Worm (Caenorhabditis elegans) whole organism, L4 larva: ENCODE measurements around the gene R05G9.1.

Source experiments
- F10B5.3 ChIP-seq: sonication (generic microtip); optimal IDR thresholded peaks from 2 replicates; lab custom pipeline; 2016; ENCODE audit warnings: mild to moderate bottlenecking, missing genetic modification characterization, missing compliant biosample characterization
- F26F4.8 ChIP-seq: fragments of 200-800 bp; sonication (Bioruptor generic); conservative IDR thresholded peaks from 2 replicates; pipeline ENCODE4 v1.3.6; 2022; ENCODE audit warnings: missing genetic modification characterization, missing compliant biosample characterization
- F44E2.7 ChIP-seq: fragments of 200-800 bp; sonication (Bioruptor generic); IDR thresholded peaks from 2 replicates; pipeline ENCODE4 v2.1.2; 2022; ENCODE audit warnings: missing genetic modification characterization, missing compliant biosample characterization
- T20F7.1 ChIP-seq: fragments of 200-800 bp; sonication (Bioruptor generic); optimal IDR thresholded peaks from 2 replicates; lab custom pipeline; 2018; ENCODE audit warnings: mild to moderate bottlenecking, missing genetic modification characterization, missing compliant biosample characterization
- T26A8.4 ChIP-seq: fragments of 200-800 bp; sonication (Bioruptor generic); IDR thresholded peaks from 2 replicates; pipeline ENCODE4 v1.3.6; 2022; ENCODE audit warnings: missing genetic modification characterization, missing compliant biosample characterization
- Y105C5A.15 ChIP-seq: fragments of 200-800 bp; sonication (Bioruptor generic); IDR thresholded peaks from 2 replicates; pipeline ENCODE4 v1.3.6; 2022; ENCODE audit warnings: missing genetic modification characterization, missing compliant biosample characterization
- Y48G9A.11 ChIP-seq: fragments of 200-800 bp; sonication (Bioruptor generic); IDR thresholded peaks from 2 replicates; pipeline ENCODE4 v1.3.6; 2022; ENCODE audit warnings: missing genetic modification reagents, missing genetic modification characterization, missing compliant biosample characterization
- ZK337.2 ChIP-seq: fragments of 200-800 bp; sonication (Bioruptor generic); IDR thresholded peaks from 2 replicates; pipeline ENCODE4 v1.3.6; 2022; ENCODE audit warnings: missing genetic modification reagents, missing genetic modification characterization, missing compliant biosample characterization
- ZK546.5 ChIP-seq, 2 experiments: sonication (generic microtip); optimal IDR thresholded peaks; 2 replicates each; lab custom pipeline; 2017; ENCODE audit warnings: missing biosample characterization in 2 of 2, missing genetic modification characterization in 2 of 2
- ama-1 ChIP-seq: fragments of 150-350 bp; optimal IDR thresholded peaks from 2 replicates; lab custom pipeline; 2014; ENCODE audit warnings: inconsistent platforms, mixed read lengths
- attf-4 ChIP-seq: sonication (generic microtip); optimal IDR thresholded peaks from 3 replicates; lab custom pipeline; 2017; ENCODE audit warnings: missing biosample characterization, missing genetic modification characterization
- ceh-20 ChIP-seq: fragments of 200-800 bp; sonication (Bioruptor generic); IDR thresholded peaks from 2 replicates; pipeline ENCODE4 v1.3.6; 2022; ENCODE audit warnings: missing genetic modification reagents, missing genetic modification characterization, missing compliant biosample characterization
- ceh-28 ChIP-seq: fragments of 150-350 bp; optimal IDR thresholded peaks from 2 replicates; lab custom pipeline; 2014; ENCODE audit warnings: missing biosample characterization, missing genetic modification reagents, missing genetic modification characterization
- ceh-32 ChIP-seq: sonication (generic microtip); optimal IDR thresholded peaks from 2 replicates; lab custom pipeline; 2016; ENCODE audit warnings: mild to moderate bottlenecking, missing genetic modification characterization, missing compliant biosample characterization; ENCODE audit not compliant: poor library complexity
- daf-12 ChIP-seq: fragments of 150-350 bp; optimal IDR thresholded peaks from 2 replicates; lab custom pipeline; 2014; ENCODE audit warnings: missing biosample characterization, missing genetic modification reagents, missing genetic modification characterization
- daf-16 ChIP-seq, 3 experiments: sonication (generic microtip); optimal IDR thresholded peaks; 2 replicates each; lab custom pipeline; 2016 to 2017; ENCODE audit warnings: missing genetic modification characterization in 3 of 3, missing genetic modification reagents in 3 of 3, mild to moderate bottlenecking in 2 of 3, missing compliant biosample characterization in 2 of 3, missing biosample characterization in 1 of 3, moderate library complexity in 1 of 3
- daf-19 ChIP-seq: fragments of 200-800 bp; sonication (Bioruptor generic); conservative IDR thresholded peaks from 2 replicates; pipeline ENCODE4 v1.3.6; 2022; ENCODE audit warnings: missing genetic modification characterization, missing compliant biosample characterization
- dmd-9 ChIP-seq: fragments of 200-800 bp; sonication (Bioruptor generic); IDR thresholded peaks from 2 replicates; pipeline ENCODE4 v1.3.6; 2022; ENCODE audit warnings: missing genetic modification reagents, missing genetic modification characterization, missing compliant biosample characterization
- dpl-1 ChIP-seq: fragments of 150-350 bp; optimal IDR thresholded peaks from 2 replicates; lab custom pipeline; 2014; ENCODE audit warnings: missing biosample characterization, missing genetic modification reagents, missing genetic modification characterization
- hif-1 ChIP-seq, 2 experiments: sonication (generic microtip); optimal IDR thresholded peaks; 2 replicates each; lab custom pipeline; 2016 to 2017; ENCODE audit warnings: missing compliant biosample characterization in 2 of 2, missing genetic modification characterization in 2 of 2, missing genetic modification reagents in 2 of 2, missing genotype in 2 of 2, mild to moderate bottlenecking in 1 of 2
- hlh-11 ChIP-seq: fragments of 200-800 bp; sonication (Bioruptor generic); optimal IDR thresholded peaks from 2 replicates; lab custom pipeline; 2018; ENCODE audit warnings: mild to moderate bottlenecking, missing genetic modification characterization, missing compliant biosample characterization
- lim-7 ChIP-seq: fragments of 200-800 bp; sonication (Bioruptor generic); IDR thresholded peaks from 2 replicates; pipeline ENCODE4 v1.3.6; 2022; ENCODE audit warnings: missing genetic modification characterization, missing compliant biosample characterization
- lin-15B ChIP-seq: fragments of 150-350 bp; sonication (generic microtip); optimal IDR thresholded peaks from 3 replicates; lab custom pipeline; 2014; ENCODE audit warnings: missing biosample characterization, missing genetic modification characterization
- lin-29 ChIP-seq: fragments of 200-800 bp; sonication (Bioruptor generic); IDR thresholded peaks from 2 replicates; pipeline ENCODE4 v1.3.6; 2022; ENCODE audit warnings: missing genetic modification reagents, missing genetic modification characterization, missing compliant biosample characterization
- lin-38 ChIP-seq: fragments of 200-800 bp; sonication (Bioruptor generic); IDR thresholded peaks from 2 replicates; pipeline ENCODE4 v1.3.6; 2022; ENCODE audit warnings: missing genetic modification reagents, missing genetic modification characterization, missing compliant biosample characterization
- lin-39 ChIP-seq: fragments of 150-350 bp; optimal IDR thresholded peaks from 2 replicates; lab custom pipeline; 2014; ENCODE audit warnings: missing biosample characterization, missing genetic modification reagents, missing genetic modification characterization
- madf-5 ChIP-seq, 2 experiments: fragments of 200-800 bp; sonication (Bioruptor generic); IDR thresholded peaks; 2 replicates each; pipeline ENCODE4 v1.3.6; 2022; ENCODE audit warnings: missing compliant biosample characterization in 2 of 2, missing genetic modification characterization in 2 of 2
- madf-9 ChIP-seq: fragments of 200-800 bp; sonication (Bioruptor generic); conservative IDR thresholded peaks from 2 replicates; pipeline ENCODE4 v1.3.6; 2022; ENCODE audit warnings: missing genetic modification reagents, missing genetic modification characterization, missing compliant biosample characterization
- mdl-1 ChIP-seq, 2 experiments: fragments of 150-350 bp in 1 of 2; sonication (generic microtip) in 1 of 2; optimal IDR thresholded peaks; 2 replicates each; lab custom pipeline; 2014 to 2017; ENCODE audit warnings: missing biosample characterization in 2 of 2, missing genetic modification characterization in 2 of 2
- mes-2 ChIP-seq: sonication (generic microtip); optimal IDR thresholded peaks from 2 replicates; lab custom pipeline; 2016; ENCODE audit warnings: missing genotype, mild to moderate bottlenecking, missing genetic modification characterization, missing compliant biosample characterization; ENCODE audit not compliant: poor library complexity, severe bottlenecking
- mxl-2 ChIP-seq: fragments of 200-800 bp; sonication (Bioruptor generic); conservative IDR thresholded peaks from 2 replicates; pipeline ENCODE4 v1.3.6; 2022; ENCODE audit warnings: missing genetic modification reagents, missing genetic modification characterization, missing compliant biosample characterization
- nhr-10 ChIP-seq: fragments of 150-350 bp; optimal IDR thresholded peaks from 2 replicates; lab custom pipeline; 2014; ENCODE audit warnings: missing biosample characterization, missing genetic modification characterization
- nhr-11 ChIP-seq: fragments of 150-350 bp; optimal IDR thresholded peaks from 2 replicates; lab custom pipeline; 2014; ENCODE audit warnings: missing biosample characterization, missing genetic modification characterization
- nhr-111 ChIP-seq: fragments of 200-800 bp; sonication (Bioruptor generic); optimal IDR thresholded peaks from 2 replicates; lab custom pipeline; 2018; ENCODE audit warnings: mild to moderate bottlenecking, missing genetic modification characterization, missing compliant biosample characterization
- nhr-237 ChIP-seq: sonication (generic microtip); optimal IDR thresholded peaks from 2 replicates; lab custom pipeline; 2017; ENCODE audit warnings: missing biosample characterization, missing genetic modification characterization
- nhr-28 ChIP-seq: fragments of 150-350 bp; optimal IDR thresholded peaks from 2 replicates; lab custom pipeline; 2014; ENCODE audit warnings: missing biosample characterization, missing genetic modification characterization
- nhr-41 ChIP-seq: fragments of 200-800 bp; sonication (Bioruptor generic); IDR thresholded peaks from 2 replicates; pipeline ENCODE4 v1.3.6; 2022; ENCODE audit warnings: missing genetic modification reagents, missing genetic modification characterization, missing compliant biosample characterization
- nhr-42 ChIP-seq: fragments of 200-800 bp; sonication (Bioruptor generic); IDR thresholded peaks from 2 replicates; pipeline ENCODE4 v1.3.6; 2022; ENCODE audit warnings: missing genetic modification characterization, missing compliant biosample characterization
- nhr-48 ChIP-seq: sonication (generic microtip); optimal IDR thresholded peaks from 2 replicates; lab custom pipeline; 2016; ENCODE audit warnings: mild to moderate bottlenecking, missing genetic modification characterization, missing compliant biosample characterization
- pha-4 ChIP-seq, 2 experiments: fragments of 150-350 bp in 1 of 2; fragments of 200-800 bp in 1 of 2; sonication (Bioruptor generic) in 1 of 2; IDR thresholded peaks in 1 of 2; optimal IDR thresholded peaks in 1 of 2; 2 replicates each; pipeline versions ENCODE4 v1.3.6 to Lab custom; 2014 to 2022; ENCODE audit warnings: missing genetic modification characterization in 2 of 2, missing genetic modification reagents in 2 of 2, missing biosample characterization in 1 of 2, missing compliant biosample characterization in 1 of 2
- pqm-1 ChIP-seq: sonication (generic microtip); optimal IDR thresholded peaks from 2 replicates; lab custom pipeline; 2017; ENCODE audit warnings: missing biosample characterization, missing genetic modification characterization
- sdz-12 ChIP-seq: fragments of 200-800 bp; sonication (Bioruptor generic); optimal IDR thresholded peaks from 2 replicates; lab custom pipeline; 2018; ENCODE audit warnings: mild to moderate bottlenecking, missing genetic modification characterization, missing compliant biosample characterization
- spr-3 ChIP-seq: fragments of 200-800 bp; sonication (Bioruptor generic); optimal IDR thresholded peaks from 2 replicates; lab custom pipeline; 2018; ENCODE audit warnings: mild to moderate bottlenecking, missing genetic modification characterization, missing compliant biosample characterization
- tra-1 ChIP-seq: fragments of 200-800 bp; sonication (Bioruptor generic); IDR thresholded peaks from 2 replicates; pipeline ENCODE4 v1.3.6; 2022; ENCODE audit warnings: missing genetic modification reagents, missing genetic modification characterization, missing compliant biosample characterization
- unc-130 ChIP-seq: sonication (generic microtip); optimal IDR thresholded peaks from 2 replicates; lab custom pipeline; 2016; ENCODE audit warnings: missing genetic modification reagents, missing genetic modification characterization, missing compliant biosample characterization
- zfp-2 ChIP-seq: sonication (generic microtip); optimal IDR thresholded peaks from 2 replicates; lab custom pipeline; 2016; ENCODE audit warnings: mild to moderate bottlenecking, missing genetic modification characterization, missing compliant biosample characterization
- zfp-3 ChIP-seq: fragments of 200-800 bp; sonication (Bioruptor generic); conservative IDR thresholded peaks from 2 replicates; pipeline ENCODE4 v1.3.6; 2022; ENCODE audit warnings: missing genetic modification reagents, missing genetic modification characterization, missing compliant biosample characterization
- zip-11 ChIP-seq: fragments of 200-800 bp; sonication (Bioruptor generic); IDR thresholded peaks from 2 replicates; pipeline ENCODE4 v1.3.6; 2022; ENCODE audit warnings: missing genetic modification characterization, missing compliant biosample characterization

R05G9.1 gene

ce11 chrII:6502826-6503225 lies at the start of gene R05G9.1:
Gene R05G9.1, plus strand, starts transcription at chrII:6503168.
- TF ChIP-seq ceh-28 (tag; lab: Kevin White, UChicago) (no peak), pqm-1 (tag; lab: Kevin White, UChicago) (no peak), madf-9 (GFP tag; lab: Robert Waterston, UW) (no peak), attf-4 (tag; lab: Kevin White, UChicago) (no peak), tra-1 (GFP tag; lab: Robert Waterston, UW) (no peak), ZK337.2 (GFP tag; lab: Robert Waterston, UW) (no peak), ceh-20 (GFP tag; lab: Robert Waterston, UW) (no peak), daf-12 (tag; lab: Kevin White, UChicago) (no peak), lin-15B (tag; lab: Kevin White, UChicago) (no peak), lin-38 (GFP tag; lab: Robert Waterston, UW) (no peak), F10B5.3 (no peak), hif-1 (tag; optimal IDR thresholded peaks at IDR 0.05; lab: Kevin White, UChicago) (no peak), daf-16 (GFP tag; optimal IDR thresholded peaks at IDR 0.05; lab: Kevin White, UChicago) (no peak), daf-16 (tag; optimal IDR thresholded peaks at IDR 0.05; lab: Kevin White, UChicago) (no peak), T20F7.1 (GFP tag; lab: Kevin White, UChicago) (no peak), lim-7 (GFP tag; lab: Robert Waterston, UW) (no peak), Y105C5A.15 (GFP tag; lab: Robert Waterston, UW) (no peak), mes-2 (tag; lab: Kevin White, UChicago) (no peak), unc-130 (GFP tag; lab: Kevin White, UChicago) (no peak)

ce11 chrII:6453341-6453806 lies 49.6 kb upstream of the R05G9.1 start, which contains the start of gene atg-16.2:
Gene atg-16.2, minus strand, starts transcription at chrII:6453391.
- no peak for TF ChIP-seq lin-39
- no peak for TF ChIP-seq lin-29
- no peak for TF ChIP-seq sdz-12 (GFP tag; lab: Kevin White, UChicago)
- TF ChIP-seq mxl-2 (GFP tag; lab: Robert Waterston, UW): no peak
- no peak for TF ChIP-seq nhr-41 (GFP tag; lab: Robert Waterston, UW)
- no peak for TF ChIP-seq ZK546.5 (tag; optimal IDR thresholded peaks at IDR 0.05; lab: Kevin White, UChicago)
- TF ChIP-seq F44E2.7 (GFP tag; lab: Robert Waterston, UW): no peak
- peak; percentile 54 for TF ChIP-seq dpl-1 (GFP tag; lab: Kevin White, UChicago)
- no peak for TF ChIP-seq zfp-2
- no peak for TF ChIP-seq madf-5 (GFP tag; IDR thresholded peaks at IDR 0.05; lab: Robert Waterston, UW)
- no peak for TF ChIP-seq unc-130 (GFP tag; lab: Kevin White, UChicago)
- TF ChIP-seq T26A8.4 (GFP tag; lab: Robert Waterston, UW): no peak
- no peak for TF ChIP-seq dmd-9 (GFP tag; lab: Robert Waterston, UW)
- TF ChIP-seq nhr-111 (GFP tag; lab: Kevin White, UChicago): no peak
- TF ChIP-seq F26F4.8 (GFP tag; lab: Robert Waterston, UW): no peak
- TF ChIP-seq zfp-3: no peak
- no peak for TF ChIP-seq pha-4 (GFP tag; IDR thresholded peaks at IDR 0.05; lab: Robert Waterston, UW)
- TF ChIP-seq pha-4 (tag; optimal IDR thresholded peaks at IDR 0.05; lab: Kevin White, UChicago): peak; percentile 67
- TF ChIP-seq nhr-42 (GFP tag; lab: Robert Waterston, UW): no peak
- peak; percentile 42 for TF ChIP-seq nhr-11 (tag; lab: Kevin White, UChicago)
- no peak for TF ChIP-seq ama-1
- TF ChIP-seq lim-7 (GFP tag; lab: Robert Waterston, UW): no peak
- no peak for TF ChIP-seq Y48G9A.11
- TF ChIP-seq ceh-32 (tag; lab: Kevin White, UChicago): no peak
- TF ChIP-seq hlh-11: no peak
- TF ChIP-seq nhr-10: no peak
- TF ChIP-seq ceh-28 (tag; lab: Kevin White, UChicago): no peak
- no peak for TF ChIP-seq attf-4 (tag; lab: Kevin White, UChicago)
- no peak for TF ChIP-seq nhr-48 (tag; lab: Kevin White, UChicago)
- TF ChIP-seq spr-3 (GFP tag; lab: Kevin White, UChicago): no peak
- TF ChIP-seq nhr-237: no peak
- no peak for TF ChIP-seq tra-1 (GFP tag; lab: Robert Waterston, UW)
- peak in 1 of 2 experiments; percentile 53 for TF ChIP-seq mdl-1 (tag; optimal IDR thresholded peaks at IDR 0.05; lab: Kevin White, UChicago)
- TF ChIP-seq daf-19: 0 out of 2 replicates have a peak, but pooled peaks have one; percentile 9
- peak; percentile 71 for TF ChIP-seq nhr-28 (tag; lab: Kevin White, UChicago)
- no peak for TF ChIP-seq zip-11
